Worm (Caenorhabditis elegans): Measurements from ENCODE around the gene F54A3.5.

The F54A3.5 gene

ce11 chrII:2175367-2175766 lies 50.1 kb downstream of the F54A3.5 start, which contains the start of gene C33C12.7:
C33C12.7 (minus strand) TSS chrII:2175467.
- TF ChIP-seq blmp-1 (tag; optimal IDR thresholded peaks at IDR 0.05): no peak

Data from whole organism, L1 larva.